Fruit fly (Drosophila melanogaster): ENCODE data around the gene CG31886.

- TF ChIP-seq Sox102F (GFP tag; optimal IDR thresholded peaks at IDR 0.05) (peak; percentile 86), CG11294 (GFP tag; IDR thresholded peaks at IDR 0.05) (peak; percentile 94)
These were observed 779 bp downstream of the CG31886 start for dm6 chr2L:8958046-8958497.

All from whole organism, prepupa.